Fruit fly (Drosophila melanogaster) whole organism, embryonic: ENCODE results near the gene Galphai.

Experiments used
- Antp ChIP-seq: fragments of 200-800 bp; sonication (Bioruptor generic); optimal IDR thresholded peaks from 3 replicates; lab custom pipeline; 2016; ENCODE audit warnings: missing biosample characterization, missing genetic modification characterization
- Bteb2 ChIP-seq: fragments of 200-800 bp; sonication (Bioruptor generic); optimal IDR thresholded peaks from 2 replicates; lab custom pipeline; 2016; ENCODE audit warnings: missing biosample characterization, missing genetic modification characterization
- CG10267 ChIP-seq: fragments of 200-800 bp; sonication (Bioruptor generic); optimal IDR thresholded peaks from 2 replicates; lab custom pipeline; 2018; ENCODE audit warnings: missing biosample characterization, mild to moderate bottlenecking, missing genetic modification characterization, moderate library complexity
- CG10274 ChIP-seq: fragments of 200-800 bp; sonication (Bioruptor generic); optimal IDR thresholded peaks from 3 replicates; lab custom pipeline; 2017; ENCODE audit warnings: missing biosample characterization, mild to moderate bottlenecking, missing genetic modification characterization
- CG10543 ChIP-seq: fragments of 200-800 bp; sonication (Bioruptor generic); optimal IDR thresholded peaks from 3 replicates; lab custom pipeline; 2017; ENCODE audit warnings: missing biosample characterization, mild to moderate bottlenecking, missing genetic modification characterization, moderate library complexity
- CG10959 ChIP-seq: fragments of 200-800 bp; sonication (Bioruptor generic); IDR thresholded peaks from 2 replicates; pipeline ENCODE4 v1.3.6; 2022; ENCODE audit warnings: missing biosample characterization, missing genetic modification characterization
- CG11456 ChIP-seq: fragments of 200-800 bp; sonication (Bioruptor generic); IDR thresholded peaks from 3 replicates; pipeline ENCODE4 v1.3.6; 2022; ENCODE audit warnings: missing biosample characterization, missing genetic modification characterization
- CG15073 ChIP-seq: fragments of 200-800 bp; sonication (Bioruptor generic); optimal IDR thresholded peaks from 2 replicates; lab custom pipeline; 2016; ENCODE audit warnings: missing biosample characterization, missing genetic modification characterization
- CG17359 ChIP-seq: fragments of 200-800 bp; sonication (Bioruptor generic); optimal IDR thresholded peaks from 3 replicates; lab custom pipeline; 2018; ENCODE audit warnings: missing biosample characterization, mild to moderate bottlenecking, missing genetic modification characterization, moderate library complexity
- CG17361 ChIP-seq: fragments of 200-800 bp; sonication (Bioruptor generic); IDR thresholded peaks from 3 replicates; pipeline ENCODE4 v1.3.6; 2022; ENCODE audit warnings: missing biosample characterization, missing genetic modification characterization
- CG18011 ChIP-seq: fragments of 200-800 bp; sonication (Bioruptor generic); optimal IDR thresholded peaks from 2 replicates; lab custom pipeline; 2017; ENCODE audit warnings: missing biosample characterization, missing genetic modification characterization, mild to moderate bottlenecking, moderate library complexity, missing genotype
- CG18619 ChIP-seq: fragments of 200-800 bp; sonication (Bioruptor generic); optimal IDR thresholded peaks from 3 replicates; lab custom pipeline; 2017; ENCODE audit warnings: missing biosample characterization, mild to moderate bottlenecking, missing genetic modification characterization
- CG18764 ChIP-seq: fragments of 200-800 bp; sonication (Bioruptor generic); optimal IDR thresholded peaks from 3 replicates; lab custom pipeline; 2016; ENCODE audit warnings: missing biosample characterization, missing genetic modification characterization
- CG2889 ChIP-seq: fragments of 200-800 bp; sonication (Bioruptor generic); IDR thresholded peaks from 3 replicates; pipeline ENCODE4 v1.3.6; 2022; ENCODE audit warnings: missing biosample characterization, missing genetic modification characterization
- CG3163 ChIP-seq: fragments of 200-800 bp; sonication (Bioruptor generic); optimal IDR thresholded peaks from 3 replicates; lab custom pipeline; 2016; ENCODE audit warnings: missing biosample characterization, missing genetic modification characterization
- CG3281 ChIP-seq: fragments of 200-800 bp; sonication (Bioruptor generic); optimal IDR thresholded peaks from 3 replicates; lab custom pipeline; 2017; ENCODE audit warnings: missing biosample characterization, mild to moderate bottlenecking, missing genetic modification characterization
- CG3726 ChIP-seq: fragments of 200-800 bp; sonication (Bioruptor generic); IDR thresholded peaks from 3 replicates; pipeline ENCODE4, ENCODE4 v1.3.6; 2022; ENCODE audit warnings: missing biosample characterization, missing genetic modification characterization
- CG6272 ChIP-seq: fragments of 200-800 bp; sonication (Bioruptor generic); IDR thresholded peaks from 2 replicates; pipeline ENCODE4 v1.3.6; 2022; ENCODE audit warnings: missing biosample characterization, missing genetic modification characterization
- CG6791 ChIP-seq: fragments of 200-800 bp; sonication (Bioruptor generic); IDR thresholded peaks from 3 replicates; pipeline ENCODE4 v1.3.6; 2022; ENCODE audit warnings: missing biosample characterization, missing genetic modification characterization; ENCODE audit not compliant: partially characterized antibody
- CG7963 ChIP-seq: fragments of 200-800 bp; sonication (Bioruptor generic); IDR thresholded peaks from 3 replicates; pipeline ENCODE4 v1.3.6; 2022; ENCODE audit warnings: missing biosample characterization, missing genetic modification characterization; ENCODE audit not compliant: partially characterized antibody
- CG8478 ChIP-seq: fragments of >200 bp; optimal IDR thresholded peaks from 2 replicates; lab custom pipeline; 2018
- CHES-1-like ChIP-seq: fragments of 200-800 bp; sonication (Bioruptor generic); optimal IDR thresholded peaks from 2 replicates; lab custom pipeline; 2016; ENCODE audit warnings: missing biosample characterization, missing genetic modification characterization
- D19B ChIP-seq: fragments of 200-800 bp; sonication (Bioruptor generic); optimal IDR thresholded peaks from 2 replicates; lab custom pipeline; 2017; ENCODE audit warnings: missing biosample characterization, mild to moderate bottlenecking, missing genetic modification characterization
- Hand ChIP-seq: fragments of 200-800 bp; sonication (Bioruptor generic); optimal IDR thresholded peaks from 2 replicates; lab custom pipeline; 2017; ENCODE audit warnings: mild to moderate bottlenecking, missing biosample characterization, missing genetic modification reagents, missing genetic modification characterization
- Meics ChIP-seq: fragments of 200-800 bp; sonication (Bioruptor generic); optimal IDR thresholded peaks from 2 replicates; lab custom pipeline; 2017; ENCODE audit warnings: missing biosample characterization, mild to moderate bottlenecking, missing genetic modification characterization
- Nf-YA ChIP-seq: fragments of 200-800 bp; sonication (Bioruptor generic); IDR thresholded peaks from 2 replicates; pipeline ENCODE4 v1.3.6; 2022; ENCODE audit warnings: missing biosample characterization, missing genetic modification characterization
- Opbp ChIP-seq: fragments of 200-800 bp; sonication (Bioruptor generic); IDR thresholded peaks from 3 replicates; pipeline ENCODE4 v1.3.6; 2022; ENCODE audit warnings: missing biosample characterization, missing genetic modification characterization; ENCODE audit not compliant: partially characterized antibody
- Side ChIP-seq: fragments of 200-800 bp; sonication (Bioruptor generic); optimal IDR thresholded peaks from 2 replicates; lab custom pipeline; 2016; ENCODE audit warnings: missing biosample characterization, missing genetic modification characterization
- Sox102F ChIP-seq: fragments of 200-800 bp; sonication (Bioruptor generic); optimal IDR thresholded peaks from 2 replicates; lab custom pipeline; 2018; ENCODE audit warnings: missing biosample characterization, mild to moderate bottlenecking, missing genetic modification characterization, moderate library complexity
- Sry-δ ChIP-seq: fragments of 200-800 bp; sonication (Bioruptor generic); optimal IDR thresholded peaks from 2 replicates; lab custom pipeline; 2016; ENCODE audit warnings: missing biosample characterization, missing genetic modification characterization
- ab ChIP-seq: fragments of 200-800 bp; sonication (Bioruptor generic); optimal IDR thresholded peaks from 2 replicates; lab custom pipeline; 2016; ENCODE audit warnings: missing biosample characterization, missing genetic modification characterization
- ato ChIP-seq: fragments of 200-800 bp; sonication (Bioruptor generic); IDR thresholded peaks from 2 replicates; pipeline ENCODE4 v1.3.6; 2022; ENCODE audit warnings: missing biosample characterization, missing genetic modification characterization; ENCODE audit not compliant: partially characterized antibody
- bbx ChIP-seq: fragments of 200-800 bp; sonication (Bioruptor generic); IDR thresholded peaks from 2 replicates; pipeline ENCODE4 v1.3.6; 2022; ENCODE audit warnings: missing biosample characterization, missing genetic modification characterization; ENCODE audit not compliant: partially characterized antibody
- cg ChIP-seq: fragments of 200-800 bp; sonication (Bioruptor generic); optimal IDR thresholded peaks from 3 replicates; lab custom pipeline; 2019; ENCODE audit warnings: missing biosample characterization, mild to moderate bottlenecking, missing genetic modification characterization, moderate library complexity
- dmrt99B ChIP-seq: fragments of 200-800 bp; sonication (Bioruptor generic); optimal IDR thresholded peaks from 2 replicates; lab custom pipeline; 2018; ENCODE audit warnings: missing biosample characterization, mild to moderate bottlenecking, missing genetic modification characterization, moderate library complexity
- fd64A ChIP-seq: fragments of 200-800 bp; sonication (Bioruptor generic); optimal IDR thresholded peaks from 3 replicates; lab custom pipeline; 2018; ENCODE audit warnings: missing biosample characterization, mild to moderate bottlenecking, missing genetic modification characterization
- gce ChIP-seq: fragments of 200-800 bp; sonication (Bioruptor generic); IDR thresholded peaks from 3 replicates; pipeline ENCODE4 v1.3.6; 2022; ENCODE audit warnings: missing biosample characterization, missing genetic modification characterization
- gem ChIP-seq: fragments of 200-800 bp; sonication (Bioruptor generic); optimal IDR thresholded peaks from 2 replicates; lab custom pipeline; 2019; ENCODE audit warnings: missing biosample characterization, mild to moderate bottlenecking, missing genetic modification characterization, moderate library complexity
- jumu ChIP-seq: fragments of 200-800 bp; sonication (Bioruptor generic); optimal IDR thresholded peaks from 3 replicates; lab custom pipeline; 2016; ENCODE audit warnings: missing biosample characterization, missing genetic modification characterization
- lola ChIP-seq, 3 experiments: fragments of >200 bp in 2 of 3; fragments of 200-800 bp in 1 of 3; sonication (Bioruptor generic) in 1 of 3; optimal IDR thresholded peaks; 2 replicates each; lab custom pipeline; 2017 to 2019; ENCODE audit warnings: missing biosample characterization in 3 of 3, missing genetic modification characterization in 3 of 3, mild to moderate bottlenecking in 1 of 3, moderate library complexity in 1 of 3
- mam ChIP-seq: fragments of 200-800 bp; sonication (Bioruptor generic); optimal IDR thresholded peaks from 3 replicates; lab custom pipeline; 2016; ENCODE audit warnings: missing biosample characterization, missing genetic modification characterization
- odd ChIP-seq: fragments of 200-800 bp; sonication (Bioruptor generic); optimal IDR thresholded peaks from 2 replicates; lab custom pipeline; 2017; ENCODE audit warnings: missing biosample characterization, mild to moderate bottlenecking, missing genetic modification characterization
- onecut ChIP-seq: fragments of 200-800 bp; sonication (Bioruptor generic); IDR thresholded peaks from 2 replicates; pipeline ENCODE4 v1.3.6; 2022; ENCODE audit warnings: missing biosample characterization, missing genetic modification characterization
- slbo ChIP-seq: fragments of 200-800 bp; sonication (Bioruptor generic); IDR thresholded peaks from 2 replicates; pipeline ENCODE4 v1.3.6; 2022; ENCODE audit warnings: missing biosample characterization, missing genetic modification characterization
- so ChIP-seq: fragments of 200-800 bp; sonication (Bioruptor generic); IDR thresholded peaks from 3 replicates; pipeline ENCODE4 v1.3.6; 2022; ENCODE audit warnings: missing biosample characterization, missing genetic modification characterization
- tup ChIP-seq: fragments of 200-800 bp; sonication (Bioruptor generic); optimal IDR thresholded peaks from 2 replicates; lab custom pipeline; 2016; ENCODE audit warnings: missing biosample characterization, mild to moderate bottlenecking, missing genetic modification characterization, moderate library complexity
- twi ChIP-seq: fragments of 200-800 bp; optimal IDR thresholded peaks from 2 replicates; lab custom pipeline; 2019; ENCODE audit warnings: missing biosample characterization, mild to moderate bottlenecking, missing genetic modification characterization, moderate library complexity
- vvl ChIP-seq: fragments of 200-800 bp; sonication (Bioruptor generic); IDR thresholded peaks from 2 replicates; pipeline ENCODE4 v1.3.6; 2022; ENCODE audit warnings: missing biosample characterization, missing genetic modification characterization

Galphai gene

DNA sequence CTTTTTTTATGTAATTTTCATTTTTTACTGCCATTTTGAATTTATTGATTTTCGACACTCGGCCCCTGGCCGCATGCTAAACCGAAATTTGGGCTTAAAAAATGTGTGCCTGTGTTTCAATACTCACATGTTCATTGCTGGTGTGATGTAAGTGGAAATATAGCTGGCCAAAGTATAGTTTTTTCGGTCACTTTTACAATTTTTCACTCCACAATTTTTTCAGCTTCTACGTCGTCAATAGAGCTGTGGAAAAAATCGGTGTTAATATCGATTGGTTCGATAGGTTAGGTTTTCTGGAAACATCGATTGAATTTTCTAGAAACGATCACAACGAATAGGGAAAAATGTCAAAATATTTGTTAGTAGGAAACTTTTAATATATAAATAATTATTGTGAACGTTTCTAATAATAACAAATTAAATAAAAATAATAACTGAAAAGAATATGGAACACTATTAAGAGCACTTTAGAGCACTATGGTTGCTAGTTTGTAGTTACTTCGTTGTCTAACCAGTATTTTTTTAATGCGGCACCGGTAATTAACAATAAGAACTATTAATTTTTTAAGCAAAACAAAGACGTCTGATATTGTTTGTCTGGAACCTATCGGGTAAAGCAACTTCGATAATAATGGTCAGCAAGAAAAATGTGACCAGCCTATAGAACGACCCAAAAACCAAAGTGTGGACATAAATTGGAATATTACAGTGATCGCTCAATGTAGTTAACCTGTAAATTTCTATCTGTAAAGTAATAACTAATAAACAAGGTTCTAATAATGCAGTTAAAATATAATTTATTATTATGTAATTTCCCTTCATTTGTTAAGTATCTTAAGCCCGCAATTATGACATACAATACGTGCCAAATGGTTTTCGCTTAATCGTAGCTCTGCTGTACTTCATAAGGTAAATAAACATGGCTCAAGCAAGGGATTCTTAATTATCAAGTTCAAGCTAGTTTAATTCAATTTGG is 24.3 kb downstream of the Galphai start, which contains the start of the genes CG10077 and CG9948 (continued):
- TF ChIP-seq CG8478 (lab: Kevin White, UChicago): no peak
- peak; percentile 64 for TF ChIP-seq CG18764 (GFP tag; lab: Kevin White, UChicago)
- TF ChIP-seq mam (GFP tag; lab: Kevin White, UChicago): peak; percentile 68
- peak; percentile 80 for TF ChIP-seq Sry-δ (GFP tag; lab: Kevin White, UChicago)
- peak; percentile 71; the same call in 2 of the 3 replicates for TF ChIP-seq Opbp (GFP tag; lab: Robert Waterston, UW)
- peak; percentile 83 for TF ChIP-seq CG10959
- peak; percentile 91 for TF ChIP-seq dmrt99B
- peak; percentile 60 for TF ChIP-seq tup (GFP tag; lab: Kevin White, UChicago)
- peak; percentile 60; the same call in 1 of the 3 replicates for TF ChIP-seq CG3726 (GFP tag; lab: Robert Waterston, UW)
- peak; percentile 78 for TF ChIP-seq D19B
- TF ChIP-seq twi: peak; percentile 82
- TF ChIP-seq Sox102F: peak; percentile 89
- TF ChIP-seq Bteb2: peak; percentile 37
- TF ChIP-seq gce: peak; percentile 82; the same call in 2 of the 3 replicates
- TF ChIP-seq Side (GFP tag; lab: Kevin White, UChicago): peak; percentile 38
- peak; percentile 89 for TF ChIP-seq CG11456 (GFP tag; lab: Robert Waterston, UW)
- TF ChIP-seq Meics (GFP tag; lab: Kevin White, UChicago): peak; percentile 90
- peak; percentile 15 for TF ChIP-seq Antp (GFP tag; lab: Kevin White, UChicago)
- TF ChIP-seq fd64A: peak; percentile 51
- peak; percentile 85 for TF ChIP-seq CG18619 (GFP tag; lab: Kevin White, UChicago)
- peak; percentile 95 for TF ChIP-seq slbo
- peak; percentile 59 for TF ChIP-seq CG18011 (GFP tag; lab: Kevin White, UChicago)
- TF ChIP-seq CG6791 (GFP tag; lab: Robert Waterston, UW): peak; percentile 80
- peak; percentile 91 for TF ChIP-seq CG17359 (tag; lab: Kevin White, UChicago)
- peak; percentile 38 for TF ChIP-seq jumu (GFP tag; lab: Kevin White, UChicago)
- TF ChIP-seq ab (GFP tag; lab: Kevin White, UChicago): peak; percentile 24
- TF ChIP-seq ato: peak; percentile 76
- peak; percentile 59 for TF ChIP-seq CG10274 (GFP tag; lab: Kevin White, UChicago)
- TF ChIP-seq CG3281: peak; percentile 88
- peak; percentile 77 for TF ChIP-seq odd (GFP tag; lab: Kevin White, UChicago)
- no peak for TF ChIP-seq cg (GFP tag; lab: Kevin White, UChicago)
- TF ChIP-seq Nf-YA (GFP tag; lab: Robert Waterston, UW): peak; percentile 80
- TF ChIP-seq CG3163: no peak
- TF ChIP-seq CG10543: peak; percentile 88
- TF ChIP-seq lola (GFP tag; optimal IDR thresholded peaks at IDR 0.05; lab: Kevin White, UChicago): peak in 1 of 3 experiments; percentile 87
- peak; percentile 81 for TF ChIP-seq CG10267 (tag; lab: Kevin White, UChicago)
- TF ChIP-seq CG6272 (GFP tag; lab: Robert Waterston, UW): peak; percentile 76
- peak; percentile 85 for TF ChIP-seq Hand (GFP tag; lab: Kevin White, UChicago)
- TF ChIP-seq onecut (GFP tag; lab: Robert Waterston, UW): peak; percentile 96
- TF ChIP-seq bbx (GFP tag; lab: Robert Waterston, UW): peak; percentile 76
- peak; percentile 84 for TF ChIP-seq so (GFP tag; lab: Robert Waterston, UW)
- peak; percentile 61; the same call in 1 of the 3 replicates for TF ChIP-seq CG7963 (GFP tag; lab: Robert Waterston, UW)
- no peak for TF ChIP-seq CG15073 (GFP tag; lab: Kevin White, UChicago)
- peak; percentile 32 for TF ChIP-seq CHES-1-like (GFP tag; lab: Kevin White, UChicago)
- TF ChIP-seq CG2889 (GFP tag; lab: Robert Waterston, UW): peak; percentile 80
- peak; percentile 96 for TF ChIP-seq vvl (GFP tag; lab: Robert Waterston, UW)
- peak; percentile 90 for TF ChIP-seq CG17361 (GFP tag; lab: Robert Waterston, UW)
- TF ChIP-seq gem (tag; lab: Kevin White, UChicago): peak; percentile 95
